Worm (Caenorhabditis elegans) whole organism, mixed stage, embryonic: ENCODE measurements around the gene clec-88.

ENCODE experiments used
- M03D4.4 ChIP-seq: sonication (generic microtip); optimal IDR thresholded peaks from 2 replicates; lab custom pipeline; 2017; ENCODE audit warnings: mild to moderate bottlenecking, missing genetic modification characterization, missing compliant biosample characterization
- bed-3 ChIP-seq: fragments of 200-800 bp; sonication (Bioruptor generic); optimal IDR thresholded peaks from 3 replicates; lab custom pipeline; 2018; ENCODE audit warnings: mild to moderate bottlenecking, missing genetic modification characterization, moderate library complexity, missing compliant biosample characterization
- blmp-1 ChIP-seq: fragments of 150-350 bp; optimal IDR thresholded peaks from 2 replicates; lab custom pipeline; 2014; ENCODE audit warnings: missing biosample characterization, missing genetic modification characterization
- ceh-39 ChIP-seq: fragments of 150-350 bp; optimal IDR thresholded peaks from 2 replicates; lab custom pipeline; 2014; ENCODE audit warnings: missing biosample characterization, missing genetic modification characterization
- ceh-43 ChIP-seq: fragments of 200-800 bp; sonication (Bioruptor generic); optimal IDR thresholded peaks from 2 replicates; lab custom pipeline; 2018; ENCODE audit warnings: mild to moderate bottlenecking, missing genetic modification characterization, moderate library complexity, missing compliant biosample characterization
- ceh-83 ChIP-seq: fragments of 200-800 bp; sonication (Bioruptor generic); optimal IDR thresholded peaks from 2 replicates; lab custom pipeline; 2018; ENCODE audit warnings: mild to moderate bottlenecking, missing genetic modification characterization, missing compliant biosample characterization
- ces-1 ChIP-seq: fragments of 150-350 bp; optimal IDR thresholded peaks from 2 replicates; lab custom pipeline; 2014; ENCODE audit warnings: missing biosample characterization, missing genetic modification reagents, missing genetic modification characterization
- cnd-1 ChIP-seq: fragments of 200-800 bp; sonication (Bioruptor generic); optimal IDR thresholded peaks from 2 replicates; lab custom pipeline; 2018; ENCODE audit warnings: mild to moderate bottlenecking, missing genetic modification characterization, missing compliant biosample characterization
- drap-1 ChIP-seq: fragments of 200-800 bp; sonication (Bioruptor generic); optimal IDR thresholded peaks from 3 replicates; lab custom pipeline; 2018; ENCODE audit warnings: mild to moderate bottlenecking, missing genetic modification characterization, missing compliant biosample characterization
- elt-1 ChIP-seq: sonication (generic microtip); optimal IDR thresholded peaks from 2 replicates; lab custom pipeline; 2017; ENCODE audit warnings: missing genetic modification characterization, mild to moderate bottlenecking, missing compliant biosample characterization, antibody characterized with exemption, moderate library complexity, borderline replicate concordance; ENCODE audit not compliant: insufficient read depth
- elt-3 ChIP-seq: fragments of 150-350 bp; optimal IDR thresholded peaks from 2 replicates; lab custom pipeline; 2014; ENCODE audit warnings: missing biosample characterization, missing genetic modification characterization
- flh-1 ChIP-seq: fragments of 200-800 bp; sonication (Bioruptor generic); optimal IDR thresholded peaks from 2 replicates; lab custom pipeline; 2018; ENCODE audit warnings: mild to moderate bottlenecking, missing genetic modification characterization, moderate library complexity, missing compliant biosample characterization
- ham-2 ChIP-seq: fragments of 200-800 bp; sonication (Bioruptor generic); optimal IDR thresholded peaks from 2 replicates; lab custom pipeline; 2018; ENCODE audit warnings: mild to moderate bottlenecking, missing genetic modification characterization, missing compliant biosample characterization
- hlh-1 ChIP-seq: fragments of 150-350 bp; optimal IDR thresholded peaks from 2 replicates; lab custom pipeline; 2014; ENCODE audit warnings: missing biosample characterization, missing genetic modification reagents, missing genetic modification characterization
- lin-32 ChIP-seq: fragments of 200-800 bp; sonication (Bioruptor generic); optimal IDR thresholded peaks from 2 replicates; lab custom pipeline; 2018; ENCODE audit warnings: mild to moderate bottlenecking, missing genetic modification characterization, missing compliant biosample characterization
- lsy-2 ChIP-seq: fragments of 150-350 bp; optimal IDR thresholded peaks from 2 replicates; lab custom pipeline; 2014; ENCODE audit warnings: missing biosample characterization, missing genetic modification characterization
- mab-5 ChIP-seq: fragments of 150-350 bp; optimal IDR thresholded peaks from 2 replicates; lab custom pipeline; 2014; ENCODE audit warnings: missing biosample characterization, missing genetic modification characterization
- mep-1 ChIP-seq: fragments of 150-350 bp; optimal IDR thresholded peaks from 2 replicates; lab custom pipeline; 2017; ENCODE audit warnings: missing biosample characterization, missing genetic modification reagents, missing genetic modification characterization, inconsistent platforms
- mls-2 ChIP-seq: sonication (generic microtip); optimal IDR thresholded peaks from 2 replicates; lab custom pipeline; 2016; ENCODE audit warnings: mild to moderate bottlenecking, missing genetic modification characterization, moderate library complexity, missing compliant biosample characterization
- nhr-12 ChIP-seq: fragments of 150-350 bp; optimal IDR thresholded peaks from 2 replicates; lab custom pipeline; 2014; ENCODE audit warnings: missing biosample characterization, missing genetic modification characterization
- nhr-2 ChIP-seq: fragments of 150-350 bp; optimal IDR thresholded peaks from 2 replicates; lab custom pipeline; 2014; ENCODE audit warnings: missing biosample characterization, missing genetic modification characterization
- nhr-237 ChIP-seq: fragments of 150-350 bp; optimal IDR thresholded peaks from 2 replicates; lab custom pipeline; 2014; ENCODE audit warnings: missing biosample characterization, missing genetic modification characterization
- nhr-76 ChIP-seq: sonication (generic microtip); optimal IDR thresholded peaks from 2 replicates; lab custom pipeline; 2017; ENCODE audit warnings: missing biosample characterization, missing genetic modification characterization
- pha-4 ChIP-seq: fragments of 150-350 bp; optimal IDR thresholded peaks from 2 replicates; lab custom pipeline; 2018; ENCODE audit warnings: missing biosample characterization, missing genetic modification reagents, missing genetic modification characterization
- sem-2 ChIP-seq: fragments of 200-800 bp; sonication (Bioruptor generic); optimal IDR thresholded peaks from 2 replicates; lab custom pipeline; 2018; ENCODE audit warnings: mild to moderate bottlenecking, missing genetic modification characterization, missing compliant biosample characterization
- snpc-4 ChIP-seq: fragments of 150-350 bp; optimal IDR thresholded peaks from 2 replicates; lab custom pipeline; 2014; ENCODE audit warnings: missing biosample characterization, missing genetic modification characterization
- sptf-1 ChIP-seq: sonication (generic microtip); optimal IDR thresholded peaks from 2 replicates; lab custom pipeline; 2017; ENCODE audit warnings: mild to moderate bottlenecking, missing genetic modification characterization, moderate library complexity, missing compliant biosample characterization
- tbx-8 ChIP-seq: fragments of 200-800 bp; sonication (Bioruptor generic); optimal IDR thresholded peaks from 2 replicates; lab custom pipeline; 2018; ENCODE audit warnings: mild to moderate bottlenecking, missing genetic modification characterization, moderate library complexity, missing compliant biosample characterization
- unc-120 ChIP-seq: sonication (generic microtip); optimal IDR thresholded peaks from 2 replicates; lab custom pipeline; 2017; ENCODE audit warnings: missing genetic modification characterization, missing compliant biosample characterization; ENCODE audit not compliant: poor library complexity, severe bottlenecking
- unc-39 ChIP-seq: fragments of 150-350 bp; optimal IDR thresholded peaks from 2 replicates; lab custom pipeline; 2014; ENCODE audit warnings: missing biosample characterization, missing genetic modification characterization
- unc-62 ChIP-seq: fragments of 150-350 bp; optimal IDR thresholded peaks from 2 replicates; lab custom pipeline; 2014; ENCODE audit warnings: missing biosample characterization, missing genetic modification reagents, missing genetic modification characterization
- zip-8 ChIP-seq: fragments of 150-350 bp; optimal IDR thresholded peaks from 2 replicates; lab custom pipeline; 2014; ENCODE audit warnings: missing biosample characterization, missing genetic modification characterization
- ztf-11 ChIP-seq: fragments of 150-350 bp; optimal IDR thresholded peaks from 2 replicates; lab custom pipeline; 2014; ENCODE audit warnings: missing biosample characterization, missing genetic modification characterization

Gene clec-88

DNA sequence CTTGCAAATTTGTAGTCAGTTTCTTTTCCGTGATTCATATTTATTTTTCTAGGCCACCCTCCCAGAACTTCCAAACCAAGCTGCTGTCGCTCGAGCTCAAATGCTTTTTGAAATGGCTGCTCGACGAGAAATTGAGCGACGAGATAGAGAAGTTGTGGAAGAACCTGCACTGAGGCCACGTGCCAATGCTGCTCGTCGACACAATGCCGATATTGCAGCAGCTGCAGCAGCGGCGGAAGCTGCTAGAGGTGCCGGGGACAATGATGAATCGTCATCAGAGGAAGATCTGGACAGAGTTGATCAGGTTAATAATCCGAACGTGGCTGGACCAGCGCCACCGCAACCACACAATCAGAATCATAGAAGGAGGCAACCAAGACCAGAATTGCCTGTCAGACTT is 7.8 kb downstream of the clec-88 start:
- no peak for TF ChIP-seq unc-62 (GFP tag; lab: Kevin White, UChicago)
- TF ChIP-seq mep-1 (tag; lab: Kevin White, UChicago): no peak
- TF ChIP-seq hlh-1 (tag; lab: Kevin White, UChicago): no peak
- no peak for TF ChIP-seq unc-120 (tag; lab: Kevin White, UChicago)
- no peak for TF ChIP-seq blmp-1 (tag; lab: Kevin White, UChicago)
- no peak for TF ChIP-seq ztf-11 (tag; lab: Kevin White, UChicago)
- TF ChIP-seq cnd-1: no peak
- no peak for TF ChIP-seq nhr-2 (tag; lab: Kevin White, UChicago)
- TF ChIP-seq pha-4: no peak
- TF ChIP-seq ceh-39 (tag; lab: Kevin White, UChicago): no peak
- TF ChIP-seq zip-8 (tag; lab: Kevin White, UChicago): no peak
- TF ChIP-seq elt-1 (tag; lab: Kevin White, UChicago): no peak

DNA sequence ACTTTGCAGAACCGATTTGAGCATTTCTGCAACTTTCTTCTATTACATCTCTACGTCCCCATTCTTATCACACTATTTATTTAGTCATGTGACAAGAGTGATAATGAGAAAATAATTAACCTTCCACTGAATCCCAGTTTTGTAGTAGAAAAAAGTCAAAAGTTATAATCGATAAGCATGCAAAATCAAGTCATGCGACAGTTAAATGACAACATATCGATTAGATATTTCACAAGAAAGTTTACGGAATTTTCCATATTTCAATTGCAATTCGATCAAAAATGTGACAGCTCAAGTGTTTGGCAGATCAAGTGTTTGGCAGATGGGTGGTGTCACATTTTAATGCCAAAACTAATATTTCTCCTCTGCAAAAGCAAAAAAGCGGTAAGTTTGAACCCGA is 9.1 kb downstream of the clec-88 start:
- TF ChIP-seq nhr-76: no peak
- TF ChIP-seq M03D4.4 (tag; lab: Kevin White, UChicago): no peak
- TF ChIP-seq unc-62 (GFP tag; lab: Kevin White, UChicago): no peak
- TF ChIP-seq unc-39 (tag; lab: Kevin White, UChicago): no peak
- no peak for TF ChIP-seq elt-3 (tag; lab: Kevin White, UChicago)
- TF ChIP-seq nhr-12: no peak
- no peak for TF ChIP-seq lsy-2 (tag; lab: Kevin White, UChicago)
- no peak for TF ChIP-seq bed-3 (GFP tag; lab: Kevin White, UChicago)
- TF ChIP-seq pha-4: no peak
- TF ChIP-seq snpc-4 (tag; lab: Kevin White, UChicago): no peak
- TF ChIP-seq ztf-11 (tag; lab: Kevin White, UChicago): no peak
- TF ChIP-seq nhr-237 (tag; lab: Kevin White, UChicago): no peak
- no peak for TF ChIP-seq tbx-8
- TF ChIP-seq mls-2 (tag; lab: Kevin White, UChicago): no peak
- TF ChIP-seq nhr-2 (tag; lab: Kevin White, UChicago): no peak
- TF ChIP-seq blmp-1 (tag; lab: Kevin White, UChicago): no peak
- TF ChIP-seq lin-32: no peak

DNA sequence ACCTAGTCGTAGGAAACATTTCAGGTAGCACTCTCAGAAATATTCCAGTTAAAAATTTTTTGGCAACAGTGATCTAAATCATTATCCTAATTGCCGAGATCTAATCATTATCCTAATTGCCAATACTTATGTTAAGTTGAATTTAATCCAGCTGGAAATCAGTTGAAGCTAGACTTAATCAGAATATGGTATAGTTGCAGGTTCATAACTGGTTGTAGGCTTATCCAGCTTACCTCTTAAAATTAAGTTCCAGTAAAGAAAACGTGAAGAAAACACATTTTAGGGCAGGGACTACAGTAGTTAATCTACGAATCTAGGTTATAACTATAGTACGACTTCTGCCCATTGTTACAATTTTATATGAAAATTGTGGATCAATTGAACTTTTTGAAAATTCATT is 11.2 kb downstream of the clec-88 start:
- TF ChIP-seq ceh-39 (tag; lab: Kevin White, UChicago) (no peak), ztf-11 (tag; lab: Kevin White, UChicago) (no peak), nhr-12 (no peak), ceh-43 (GFP tag; lab: Kevin White, UChicago) (no peak), hlh-1 (tag; lab: Kevin White, UChicago) (no peak), bed-3 (GFP tag; lab: Kevin White, UChicago) (no peak), ces-1 (GFP tag; lab: Kevin White, UChicago) (no peak), elt-3 (tag; lab: Kevin White, UChicago) (no peak), flh-1 (GFP tag; lab: Kevin White, UChicago) (no peak), tbx-8 (no peak), nhr-2 (tag; lab: Kevin White, UChicago) (no peak), lin-32 (no peak), unc-120 (tag; lab: Kevin White, UChicago) (no peak), sptf-1 (tag; lab: Kevin White, UChicago) (no peak), mab-5 (tag; lab: Kevin White, UChicago) (no peak), cnd-1 (no peak)

DNA sequence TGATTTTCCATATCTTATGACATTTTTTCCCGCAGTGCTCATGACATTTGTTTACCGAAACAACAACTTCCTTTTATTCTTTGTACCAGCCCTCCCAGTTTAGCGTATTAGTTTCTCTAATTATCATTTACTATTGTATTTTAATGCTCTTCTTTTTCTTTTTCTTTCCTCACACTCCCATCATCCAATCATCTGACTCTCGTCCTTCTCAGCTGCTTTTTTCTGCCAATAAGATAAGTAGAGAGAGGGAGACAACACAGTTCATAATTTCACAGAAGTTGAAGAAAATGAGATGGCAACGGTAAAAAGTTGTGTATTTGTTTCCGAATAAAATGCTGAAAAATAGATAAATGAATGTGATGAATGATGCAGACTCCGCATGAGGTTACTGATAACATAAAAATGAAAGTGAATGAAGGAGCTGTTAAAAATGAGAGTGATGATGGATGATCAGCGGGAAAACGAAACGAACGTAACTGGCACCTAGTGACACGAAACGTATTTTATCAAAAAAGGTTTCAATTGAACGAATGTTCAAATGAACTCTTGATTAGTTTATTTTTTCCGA is 11.9 kb downstream of the clec-88 start:
- TF ChIP-seq sem-2: no peak
- no peak for TF ChIP-seq ztf-11 (tag; lab: Kevin White, UChicago)
- TF ChIP-seq unc-39 (tag; lab: Kevin White, UChicago): no peak
- TF ChIP-seq M03D4.4 (tag; lab: Kevin White, UChicago): no peak
- no peak for TF ChIP-seq nhr-12
- no peak for TF ChIP-seq ceh-83 (GFP tag; lab: Kevin White, UChicago)
- no peak for TF ChIP-seq ham-2 (GFP tag; lab: Kevin White, UChicago)
- no peak for TF ChIP-seq drap-1 (GFP tag; lab: Kevin White, UChicago)
